Fruit fly (Drosophila melanogaster) whole organism: ENCODE measurements around the gene SecCl.

ENCODE experiments used
- CG8478 ChIP-seq: fragments of >200 bp; optimal IDR thresholded peaks from 2 replicates; lab custom pipeline; 2018; ENCODE audit warnings: inconsistent platforms
- Dll ChIP-seq: fragments of >200 bp; optimal IDR thresholded peaks from 2 replicates; lab custom pipeline; 2017
- EcR ChIP-seq, 2 experiments: fragments of >200 bp; optimal IDR thresholded peaks; 2 replicates each; lab custom pipeline; 2017; ENCODE audit warnings: missing biosample characterization in 2 of 2, missing genetic modification characterization in 2 of 2, missing genetic modification reagents in 2 of 2
- pan ChIP-seq: fragments of >200 bp; optimal IDR thresholded peaks from 2 replicates; lab custom pipeline; 2017
- psq ChIP-seq: fragments of >200 bp; optimal IDR thresholded peaks from 2 replicates; lab custom pipeline; 2017
- usp ChIP-seq: fragments of >200 bp; optimal IDR thresholded peaks from 2 replicates; lab custom pipeline; 2017; ENCODE audit warnings: missing biosample characterization, missing genetic modification characterization, mixed read lengths

DNA sequence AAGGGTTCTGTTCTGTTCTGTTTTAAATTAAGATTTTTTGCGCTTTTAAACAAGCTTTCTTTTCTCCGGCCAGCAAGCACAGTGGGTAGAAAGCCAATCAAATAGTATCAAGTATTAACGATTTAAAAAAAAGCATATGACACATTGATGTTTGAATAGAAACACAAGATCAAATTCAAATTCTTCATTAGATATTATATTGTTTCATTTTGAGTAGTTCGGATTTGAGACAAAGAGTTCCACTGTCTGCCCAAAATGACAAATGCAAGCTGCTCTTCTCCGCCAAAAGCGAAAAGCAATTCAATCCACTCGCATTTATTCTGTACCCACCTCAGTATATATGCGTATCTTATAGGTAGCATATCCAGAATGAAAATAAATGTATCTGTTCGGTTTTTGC is 32.3 kb downstream of the SecCl start:
- TF ChIP-seq CG8478 (lab: Kevin White, UChicago) (no peak), pan (lab: Kevin White, UChicago) (no peak), psq (lab: Kevin White, UChicago) (no peak), EcR (GFP tag; optimal IDR thresholded peaks at IDR 0.05; lab: Kevin White, UChicago) (no peak), usp (GFP tag; lab: Kevin White, UChicago) (no peak), Dll (lab: Kevin White, UChicago) (no peak)
